ENCODE assay signal across 4 fruit fly cellular contexts in genomic region chrX:19668405-19668804, dm6.
TF ChIP-seq lines count a peak whose summit lies in the region.

No protein-coding gene starts in this region.

TF ChIP-seq in whole organism, adult, 20 proteins besides CTCF, POLR2A, EP300 and RAD21 (continued from another document):
- peak; percentile 98 for TF ChIP-seq CG7101 (tag; optimal IDR thresholded peaks at IDR 0.05; lab: Kevin White, UChicago)
- no peak for TF ChIP-seq cnc (optimal IDR thresholded peaks at IDR 0.05; lab: Kevin White, UChicago)

TF ChIP-seq in whole organism, embryonic, 481 proteins besides CTCF, POLR2A, EP300 and RAD21 (continued from another document and continues in another):
- TF ChIP-seq CG8388 (GFP tag; optimal IDR thresholded peaks at IDR 0.05; lab: Kevin White, UChicago) (peak; percentile 94), chn (GFP tag; optimal IDR thresholded peaks at IDR 0.05; lab: Kevin White, UChicago) (peak; percentile 98), scrt (GFP tag; optimal IDR thresholded peaks at IDR 0.05; lab: Kevin White, UChicago) (peak; percentile 87), CG10654 (GFP tag; optimal IDR thresholded peaks at IDR 0.05; lab: Kevin White, UChicago) (peak; percentile 88), kay (GFP tag; optimal IDR thresholded peaks at IDR 0.05; lab: Kevin White, UChicago) (peak; percentile 100), CG14667 (GFP tag; IDR thresholded peaks at IDR 0.05; lab: Robert Waterston, UW) (peak; percentile 90), danr (GFP tag; IDR thresholded peaks at IDR 0.05; lab: Robert Waterston, UW) (peak; percentile 86), CG8290 (GFP tag; optimal IDR thresholded peaks at IDR 0.05; lab: Kevin White, UChicago) (peak; percentile 97), CG8290 (tag; optimal IDR thresholded peaks at IDR 0.05; lab: Kevin White, UChicago) (peak; percentile 92 to 98), unc-4 (GFP tag; IDR thresholded peaks at IDR 0.05; lab: Robert Waterston, UW; ENCODE audit: partially characterized antibody) (no peak), CG16779 (GFP tag; IDR thresholded peaks at IDR 0.05; lab: Robert Waterston, UW) (peak; percentile 90), zfh2 (GFP tag; optimal IDR thresholded peaks at IDR 0.05; lab: Kevin White, UChicago) (peak; percentile 98), twi (tag; optimal IDR thresholded peaks at IDR 0.05; lab: Kevin White, UChicago) (peak; percentile 92), chinmo (GFP tag; IDR thresholded peaks at IDR 0.05; lab: Robert Waterston, UW; ENCODE audit: partially characterized antibody) (no peak), Drgx (GFP tag; IDR thresholded peaks at IDR 0.05; lab: Robert Waterston, UW) (peak; percentile 96), H2.0 (GFP tag; IDR thresholded peaks at IDR 0.05; lab: Robert Waterston, UW) (peak; percentile 97), D19B (GFP tag; optimal IDR thresholded peaks at IDR 0.05; lab: Kevin White, UChicago) (peak; percentile 67), lilli (GFP tag; optimal IDR thresholded peaks at IDR 0.05; lab: Kevin White, UChicago) (peak; percentile 99), bowl (GFP tag; IDR thresholded peaks at IDR 0.05; lab: Robert Waterston, UW) (peak; percentile 93), Meics (GFP tag; optimal IDR thresholded peaks at IDR 0.05; lab: Kevin White, UChicago) (peak; percentile 91), CG5953 (GFP tag; IDR thresholded peaks at IDR 0.05; lab: Robert Waterston, UW) (peak; percentile 96), ash1 (GFP tag; optimal IDR thresholded peaks at IDR 0.05; lab: Kevin White, UChicago) (peak; percentile 42), Med (GFP tag; lab: Kevin White, UChicago) (peak; percentile 100), CG32532 (GFP tag; IDR thresholded peaks at IDR 0.05; lab: Robert Waterston, UW) (peak; percentile 93), CG8944 (GFP tag; optimal IDR thresholded peaks at IDR 0.05; lab: Kevin White, UChicago) (peak; percentile 98), CG5180 (GFP tag; optimal IDR thresholded peaks at IDR 0.05; lab: Kevin White, UChicago) (peak; percentile 74), CG11398 (GFP tag; optimal IDR thresholded peaks at IDR 0.05; lab: Kevin White, UChicago) (peak; percentile 97), schlank (tag; optimal IDR thresholded peaks at IDR 0.05; lab: Kevin White, UChicago) (peak; percentile 97), CG2678 (tag; optimal IDR thresholded peaks at IDR 0.05; lab: Kevin White, UChicago) (peak; percentile 95), amos (GFP tag; IDR thresholded peaks at IDR 0.05; lab: Robert Waterston, UW; ENCODE audit: partially characterized antibody) (no peak), Tbp (GFP tag; optimal IDR thresholded peaks at IDR 0.05; lab: Kevin White, UChicago) (no peak), CG3065 (GFP tag; optimal IDR thresholded peaks at IDR 0.05; lab: Kevin White, UChicago) (peak; percentile 93), dysf (GFP tag; IDR thresholded peaks at IDR 0.05; lab: Robert Waterston, UW) (peak; percentile 95), CG6175 (GFP tag; IDR thresholded peaks at IDR 0.05; lab: Robert Waterston, UW) (peak; percentile 89), CG32772 (GFP tag; IDR thresholded peaks at IDR 0.05; lab: Robert Waterston, UW) (peak; percentile 91), hbn (GFP tag; IDR thresholded peaks at IDR 0.05; lab: Robert Waterston, UW; ENCODE audit: partially characterized antibody) (no peak), Neu2 (GFP tag; optimal IDR thresholded peaks at IDR 0.05; lab: Kevin White, UChicago; ENCODE audit: borderline replicate concordance) (peak; percentile 77), Six4 (GFP tag; optimal IDR thresholded peaks at IDR 0.05; lab: Kevin White, UChicago) (peak; percentile 94), en (GFP tag; optimal IDR thresholded peaks at IDR 0.05; lab: Kevin White, UChicago) (peak; percentile 96), inv (GFP tag; IDR thresholded peaks at IDR 0.05; lab: Robert Waterston, UW; ENCODE audit: partially characterized antibody) (no peak), Atf3 (GFP tag; optimal IDR thresholded peaks at IDR 0.05; lab: Kevin White, UChicago) (peak; percentile 97), Poxn (GFP tag; IDR thresholded peaks at IDR 0.05; lab: Robert Waterston, UW) (peak; percentile 85)

TF ChIP-seq in whole organism, prepupa, 60 proteins besides CTCF, POLR2A, EP300 and RAD21 (continued from another document):
- peak; percentile 98 for TF ChIP-seq Lpt (GFP tag; optimal IDR thresholded peaks at IDR 0.05; lab: Kevin White, UChicago)
- peak; percentile 97 for TF ChIP-seq CG8119 (GFP tag; IDR thresholded peaks at IDR 0.05; lab: Robert Waterston, UW)
- TF ChIP-seq CG8319 (GFP tag; optimal IDR thresholded peaks at IDR 0.05; lab: Kevin White, UChicago), result peak; percentile 98
- TF ChIP-seq Hr38 (GFP tag; optimal IDR thresholded peaks at IDR 0.05; lab: Kevin White, UChicago), result peak; percentile 86
- TF ChIP-seq CG6163 (GFP tag; IDR thresholded peaks at IDR 0.05; lab: Robert Waterston, UW), result peak; percentile 99
- TF ChIP-seq Sox14 (GFP tag; optimal IDR thresholded peaks at IDR 0.05; lab: Kevin White, UChicago), result peak; percentile 100
- TF ChIP-seq CG31627 (GFP tag; optimal IDR thresholded peaks at IDR 0.05; lab: Kevin White, UChicago), result peak; percentile 99
- TF ChIP-seq pdm3 (GFP tag; optimal IDR thresholded peaks at IDR 0.05; lab: Kevin White, UChicago), result peak; percentile 99
- peak; percentile 99 for TF ChIP-seq Ets21C (GFP tag; optimal IDR thresholded peaks at IDR 0.05; lab: Kevin White, UChicago)
- TF ChIP-seq CG8632 (GFP tag; optimal IDR thresholded peaks at IDR 0.05; lab: Kevin White, UChicago), result peak; percentile 98
- TF ChIP-seq cyc (GFP tag; optimal IDR thresholded peaks at IDR 0.05; lab: Kevin White, UChicago), result peak; percentile 99
- TF ChIP-seq achi (GFP tag; optimal IDR thresholded peaks at IDR 0.05; lab: Kevin White, UChicago), result peak; percentile 98
- TF ChIP-seq CG10669 (GFP tag; optimal IDR thresholded peaks at IDR 0.05; lab: Kevin White, UChicago), result peak; percentile 98
- peak; percentile 97 for TF ChIP-seq CG6808 (GFP tag; optimal IDR thresholded peaks at IDR 0.05; lab: Kevin White, UChicago)
- peak; percentile 95 for TF ChIP-seq spab (GFP tag; optimal IDR thresholded peaks at IDR 0.05; lab: Kevin White, UChicago)
- TF ChIP-seq acj6 (GFP tag; optimal IDR thresholded peaks at IDR 0.05; lab: Kevin White, UChicago), result peak; percentile 99
- TF ChIP-seq Sox15 (GFP tag; optimal IDR thresholded peaks at IDR 0.05; lab: Kevin White, UChicago), result peak; percentile 98
- peak; percentile 99 for TF ChIP-seq net (GFP tag; optimal IDR thresholded peaks at IDR 0.05; lab: Kevin White, UChicago)
- peak; percentile 95 for TF ChIP-seq CG16779 (tag; optimal IDR thresholded peaks at IDR 0.05; lab: Kevin White, UChicago)
- peak; percentile 99 for TF ChIP-seq Eip93F (GFP tag; optimal IDR thresholded peaks at IDR 0.05; lab: Kevin White, UChicago)
- peak; percentile 98 for TF ChIP-seq fd59A (GFP tag; optimal IDR thresholded peaks at IDR 0.05; lab: Kevin White, UChicago)
- TF ChIP-seq CG11294 (GFP tag; IDR thresholded peaks at IDR 0.05; lab: Robert Waterston, UW), result peak; percentile 90
- TF ChIP-seq Eip78C (GFP tag; lab: Kevin White, UChicago), result peak; percentile 100
- peak; percentile 98 for TF ChIP-seq CG11902 (GFP tag; optimal IDR thresholded peaks at IDR 0.05; lab: Kevin White, UChicago)
- TF ChIP-seq CG7368 (GFP tag; optimal IDR thresholded peaks at IDR 0.05; lab: Kevin White, UChicago), result peak; percentile 99
- peak; percentile 96 for TF ChIP-seq dsx (GFP tag; optimal IDR thresholded peaks at IDR 0.05; lab: Kevin White, UChicago; ENCODE audit: poor library complexity, severe bottlenecking)
- TF ChIP-seq dac (GFP tag; optimal IDR thresholded peaks at IDR 0.05; lab: Kevin White, UChicago), result peak; percentile 96
- peak; percentile 99 for TF ChIP-seq Smox (GFP tag; optimal IDR thresholded peaks at IDR 0.05; lab: Kevin White, UChicago)
- peak; percentile 99 for TF ChIP-seq Eip75B (GFP tag; optimal IDR thresholded peaks at IDR 0.05; lab: Kevin White, UChicago)
- TF ChIP-seq Hr4 (GFP tag; optimal IDR thresholded peaks at IDR 0.05; lab: Kevin White, UChicago), result peak; percentile 97
- peak; percentile 97 for TF ChIP-seq Gug (GFP tag; IDR thresholded peaks at IDR 0.05; lab: Robert Waterston, UW)
- TF ChIP-seq lz (GFP tag; optimal IDR thresholded peaks at IDR 0.05; lab: Kevin White, UChicago), result peak; percentile 99
- TF ChIP-seq CG15336 (GFP tag; IDR thresholded peaks at IDR 0.05; lab: Robert Waterston, UW), result peak; percentile 97
- peak; percentile 95 for TF ChIP-seq CG4318 (GFP tag; optimal IDR thresholded peaks at IDR 0.05; lab: Kevin White, UChicago)
- TF ChIP-seq CG3919 (GFP tag; optimal IDR thresholded peaks at IDR 0.05; lab: Kevin White, UChicago), result peak; percentile 99
- peak; percentile 96 for TF ChIP-seq fd85E (GFP tag; optimal IDR thresholded peaks at IDR 0.05; lab: Kevin White, UChicago)
- peak; percentile 97 to 98 for TF ChIP-seq ss (GFP tag; optimal IDR thresholded peaks at IDR 0.05; lab: Kevin White, UChicago)
- TF ChIP-seq CG6276 (GFP tag; optimal IDR thresholded peaks at IDR 0.05; lab: Kevin White, UChicago), result peak; percentile 88
- TF ChIP-seq esn (GFP tag; optimal IDR thresholded peaks at IDR 0.05; lab: Kevin White, UChicago), result peak; percentile 100
- peak; percentile 97 for TF ChIP-seq eg (GFP tag; IDR thresholded peaks at IDR 0.05; lab: Robert Waterston, UW)
- TF ChIP-seq CG1621 (tag; optimal IDR thresholded peaks at IDR 0.05; lab: Kevin White, UChicago), result peak; percentile 98

TF ChIP-seq in whole organism, wandering third instar larva, 38 proteins besides CTCF, POLR2A, EP300 and RAD21 (continued from another document):
- TF ChIP-seq sage (GFP tag; optimal IDR thresholded peaks at IDR 0.05; lab: Kevin White, UChicago), result peak; percentile 98
- peak; percentile 98 for TF ChIP-seq Hr83 (GFP tag; optimal IDR thresholded peaks at IDR 0.05; lab: Kevin White, UChicago; ENCODE audit: poor library complexity, severe bottlenecking)
- TF ChIP-seq sv (GFP tag; optimal IDR thresholded peaks at IDR 0.05; lab: Kevin White, UChicago), result peak; percentile 94
- peak; percentile 100 for TF ChIP-seq ey (GFP tag; optimal IDR thresholded peaks at IDR 0.05; lab: Kevin White, UChicago)
- peak; percentile 99 for TF ChIP-seq HLH106 (tag; optimal IDR thresholded peaks at IDR 0.05; lab: Kevin White, UChicago)
- peak; percentile 100 for TF ChIP-seq br (GFP tag; optimal IDR thresholded peaks at IDR 0.05; lab: Kevin White, UChicago)
- TF ChIP-seq fru (GFP tag; optimal IDR thresholded peaks at IDR 0.05; lab: Kevin White, UChicago), result peak; percentile 100
- peak; percentile 98 to 100 for TF ChIP-seq foxo (GFP tag; optimal IDR thresholded peaks at IDR 0.05; lab: Kevin White, UChicago)
- no peak for TF ChIP-seq N (GFP tag; optimal IDR thresholded peaks at IDR 0.05; lab: Kevin White, UChicago)
- TF ChIP-seq woc (GFP tag; optimal IDR thresholded peaks at IDR 0.05; lab: Kevin White, UChicago), result peak; percentile 100
- TF ChIP-seq rgr (GFP tag; optimal IDR thresholded peaks at IDR 0.05; lab: Kevin White, UChicago), result peak; percentile 100
- peak; percentile 97 for TF ChIP-seq GATAd (GFP tag; optimal IDR thresholded peaks at IDR 0.05; lab: Kevin White, UChicago)
- peak; percentile 99 for TF ChIP-seq CG32264 (GFP tag; optimal IDR thresholded peaks at IDR 0.05; lab: Kevin White, UChicago)
- no peak for TF ChIP-seq CrebA (GFP tag; optimal IDR thresholded peaks at IDR 0.05; lab: Kevin White, UChicago; ENCODE audit: borderline replicate concordance)
- peak; percentile 95 for TF ChIP-seq Mio (GFP tag; optimal IDR thresholded peaks at IDR 0.05; lab: Kevin White, UChicago)
- TF ChIP-seq Abd-B (GFP tag; optimal IDR thresholded peaks at IDR 0.05; lab: Kevin White, UChicago), result no peak
